Fruit fly (Drosophila melanogaster): ENCODE data around the gene CG17440.
A peak's percentile ranks its signal among the peaks of the same experiment; 100 is the strongest.

The CG17440 gene

DNA sequence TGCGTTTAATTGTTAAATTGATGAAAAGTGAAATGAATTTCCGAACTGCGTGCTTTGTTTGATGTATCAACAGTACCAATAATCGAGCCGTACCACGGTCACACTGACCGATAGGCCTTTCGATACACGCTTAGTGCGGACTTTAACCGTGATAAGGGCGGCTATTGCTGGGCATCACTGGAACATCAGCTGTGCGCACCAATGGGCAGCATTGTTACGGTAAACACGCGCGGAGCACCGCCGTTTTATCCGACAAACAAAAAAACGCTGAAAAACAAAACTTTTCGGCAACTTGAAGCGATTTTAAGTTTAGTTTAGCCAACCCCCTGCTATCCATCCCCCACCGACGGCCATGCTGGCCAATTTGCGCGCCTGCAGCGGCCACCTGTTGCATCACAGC is 49.4 kb upstream of the CG17440 start, which contains the start of the genes c12.1 and c12.2 (continued):
- TF ChIP-seq Pdp1 (GFP tag; optimal IDR thresholded peaks at IDR 0.05) (peak in 1 of 2 experiments; percentile 36), Jarid2 (GFP tag; optimal IDR thresholded peaks at IDR 0.05) (peak; percentile 30), Scr (GFP tag; IDR thresholded peaks at IDR 0.05; ENCODE audit: partially characterized antibody) (peak; percentile 51), Eip74EF (GFP tag; optimal IDR thresholded peaks at IDR 0.05) (no peak), grau (tag; optimal IDR thresholded peaks at IDR 0.05) (peak; percentile 57), Rfx (GFP tag; IDR thresholded peaks at IDR 0.05) (peak; percentile 30), CG9797 (GFP tag; optimal IDR thresholded peaks at IDR 0.05) (peak; percentile 88), Bgb (GFP tag; IDR thresholded peaks at IDR 0.05; ENCODE audit: partially characterized antibody) (peak; percentile 69), Myb (GFP tag; optimal IDR thresholded peaks at IDR 0.05) (peak; percentile 52), zen (tag; optimal IDR thresholded peaks at IDR 0.05) (peak; percentile 18), onecut (GFP tag; IDR thresholded peaks at IDR 0.05) (no peak), MESR4 (GFP tag; optimal IDR thresholded peaks at IDR 0.05) (peak; percentile 86), Hr78 (GFP tag; optimal IDR thresholded peaks at IDR 0.05) (peak in 1 of 2 experiments; percentile 35), Dfd (GFP tag; optimal IDR thresholded peaks at IDR 0.05) (no peak), CG12391 (tag; optimal IDR thresholded peaks at IDR 0.05) (peak; percentile 1), Fer1 (GFP tag; optimal IDR thresholded peaks at IDR 0.05) (peak; percentile 23), insv (GFP tag; optimal IDR thresholded peaks at IDR 0.05) (peak in 1 of 2 experiments; percentile 51), E2f2 (GFP tag; IDR thresholded peaks at IDR 0.05) (peak; percentile 67), ATbp (GFP tag; optimal IDR thresholded peaks at IDR 0.05) (no peak), otp (GFP tag; IDR thresholded peaks at IDR 0.05) (no peak), amos (GFP tag; IDR thresholded peaks at IDR 0.05; ENCODE audit: partially characterized antibody) (peak; percentile 71), tna (GFP tag; IDR thresholded peaks at IDR 0.05; ENCODE audit: partially characterized antibody) (0 out of 2 replicates have a peak, but pooled peaks have one; percentile 18), br (optimal IDR thresholded peaks at IDR 0.05) (no peak), CG12659 (GFP tag; optimal IDR thresholded peaks at IDR 0.05) (peak; percentile 43), Med (GFP tag) (peak; percentile 89), jing (GFP tag; optimal IDR thresholded peaks at IDR 0.05) (no peak), sens (GFP tag) (peak; percentile 56), chinmo (GFP tag; IDR thresholded peaks at IDR 0.05; ENCODE audit: partially characterized antibody) (0 out of 4 replicates have a peak, but pooled peaks have one; percentile 10), HmgD (GFP tag; optimal IDR thresholded peaks at IDR 0.05) (peak; percentile 68), CG7928 (GFP tag; optimal IDR thresholded peaks at IDR 0.05) (peak; percentile 1), Hmr (GFP tag; optimal IDR thresholded peaks at IDR 0.05) (no peak), Dref (GFP tag; IDR thresholded peaks at IDR 0.05) (peak; percentile 92), Ets97D (GFP tag; optimal IDR thresholded peaks at IDR 0.05) (peak; percentile 66), NC2β (GFP tag; optimal IDR thresholded peaks at IDR 0.05) (peak; percentile 32), YL-1 (GFP tag; optimal IDR thresholded peaks at IDR 0.05) (peak; percentile 90), CG14710 (tag; optimal IDR thresholded peaks at IDR 0.05) (peak; percentile 58), trem (tag; optimal IDR thresholded peaks at IDR 0.05) (peak; percentile 74), Dek (tag; optimal IDR thresholded peaks at IDR 0.05) (no peak), HLH4C (GFP tag; IDR thresholded peaks at IDR 0.05; ENCODE audit: partially characterized antibody) (peak; percentile 41; the same call in 1 of the 3 replicates), Vsx1 (GFP tag; optimal IDR thresholded peaks at IDR 0.05) (no peak), CG6813 (GFP tag; optimal IDR thresholded peaks at IDR 0.05) (no peak), Dp (GFP tag; optimal IDR thresholded peaks at IDR 0.05) (peak; percentile 55), GATAe (GFP tag; conservative IDR thresholded peaks at IDR 0.05) (peak; percentile 87), Spps (tag; optimal IDR thresholded peaks at IDR 0.05) (no peak), CG34224 (GFP tag; IDR thresholded peaks at IDR 0.05; ENCODE audit: partially characterized antibody) (peak; percentile 58; the same call in 1 of the 3 replicates), nerfin-1 (tag; optimal IDR thresholded peaks at IDR 0.05) (peak; percentile 29), gro (GFP tag; optimal IDR thresholded peaks at IDR 0.05) (peak; percentile 17), CG3847 (GFP tag; IDR thresholded peaks at IDR 0.05) (peak; percentile 77), pzg (GFP tag; optimal IDR thresholded peaks at IDR 0.05) (peak; percentile 97)
